Fruit fly (Drosophila melanogaster) S2 (cell line): Measurements from ENCODE around the gene CG43210.

ENCODE experiments used
- CG8478 ChIP-seq: fragments of >200 bp; optimal IDR thresholded peaks from 2 replicates; lab custom pipeline; 2018
- CTCF ChIP-seq, 2 experiments: fragments of >200 bp; optimal IDR thresholded peaks; 2 replicates each; lab custom pipeline; 2018

CG43210 gene

DNA sequence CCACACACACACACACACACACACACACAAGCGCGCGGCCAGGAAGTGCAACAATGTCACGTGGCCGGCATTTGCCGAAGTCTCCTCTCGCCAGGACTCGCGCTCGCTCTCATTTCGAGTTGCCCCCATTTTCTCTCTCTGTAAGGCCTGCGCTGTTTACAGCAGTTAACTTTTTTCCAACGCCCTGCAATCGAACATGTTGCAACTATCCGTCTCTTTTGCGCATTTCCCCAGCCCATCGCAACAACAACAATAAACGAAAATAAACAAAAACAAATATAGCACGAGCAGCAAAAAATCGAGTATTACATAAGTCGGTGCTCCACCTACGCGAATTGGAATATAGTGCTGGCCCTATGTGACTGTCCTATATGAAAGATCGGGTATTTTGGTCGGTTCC, 18.0 kb downstream of the CG43210 start:
- TF ChIP-seq CTCF (optimal IDR thresholded peaks at IDR 0.05; lab: Kevin White, UChicago), result no peak
- TF ChIP-seq CG8478, result no peak

DNA sequence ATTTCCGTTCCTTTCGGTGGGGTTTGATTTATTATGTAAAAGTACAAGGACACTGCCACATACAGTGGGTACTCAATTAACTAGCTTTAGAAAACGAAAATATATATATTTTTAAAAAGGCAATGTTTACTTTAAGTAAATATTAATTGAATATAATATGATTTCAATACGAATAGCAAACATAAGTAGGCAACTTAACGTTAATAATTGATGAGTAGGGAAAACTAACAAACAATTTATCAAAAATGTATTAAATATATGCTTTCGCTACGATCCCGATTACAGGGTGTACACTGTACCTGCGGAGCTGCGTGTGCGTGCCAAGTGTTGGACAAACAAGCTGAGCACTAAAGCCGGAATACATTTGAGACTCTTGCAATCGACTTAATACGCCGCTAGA, 18.8 kb downstream of the CG43210 start:
- TF ChIP-seq CTCF (optimal IDR thresholded peaks at IDR 0.05; lab: Kevin White, UChicago) (no peak), CG8478 (no peak)

DNA sequence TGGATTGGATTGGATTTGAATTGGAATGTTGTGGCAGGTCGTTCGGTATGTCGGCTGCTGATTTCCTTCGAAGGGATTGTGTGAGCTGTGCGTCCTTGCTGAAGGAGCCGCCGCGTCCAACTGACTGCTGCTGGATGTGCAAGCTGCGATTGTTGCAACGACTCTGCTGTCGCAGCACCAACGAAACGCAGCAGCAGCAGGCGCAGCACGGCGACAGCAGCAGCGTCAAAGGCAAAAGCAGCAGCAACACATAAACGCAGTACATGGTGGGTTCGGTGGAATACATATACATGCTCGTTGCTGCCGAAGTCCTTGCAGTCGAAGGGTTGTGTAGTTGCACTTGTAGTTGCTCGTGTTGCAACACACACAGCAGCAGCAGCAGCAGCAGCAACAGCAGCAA, 19.5 kb downstream of the CG43210 start, which contains the start of gene fru:
TSS of gene fru (minus strand) at position 101 of the 400 bp plus-strand sequence.
- TF ChIP-seq CG8478, result no peak
- TF ChIP-seq CTCF (optimal IDR thresholded peaks at IDR 0.05; lab: Kevin White, UChicago), result no peak

DNA sequence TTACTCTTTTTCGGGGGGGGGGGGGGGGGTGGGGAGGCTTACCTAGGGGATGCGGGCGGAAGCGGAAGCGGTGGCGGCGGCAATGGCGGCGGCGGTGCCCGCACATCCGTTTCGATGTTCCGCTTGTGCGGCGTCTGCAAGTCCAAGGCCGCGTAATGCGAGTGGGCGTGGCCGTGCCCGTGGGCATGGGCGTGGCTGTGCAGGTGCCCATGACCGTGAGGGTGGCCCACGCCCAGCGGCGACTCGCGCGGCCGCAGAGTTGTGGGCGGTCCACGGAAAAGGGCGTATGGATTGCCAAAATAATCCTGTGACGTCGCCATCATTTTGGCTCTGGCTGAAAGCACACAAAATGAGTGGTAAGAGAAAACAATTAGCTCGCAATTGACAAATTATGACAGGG, 50.0 kb downstream of the CG43210 start:
- TF ChIP-seq CG8478 (no peak), CTCF (optimal IDR thresholded peaks at IDR 0.05; lab: Kevin White, UChicago) (no peak)
